Worm (Caenorhabditis elegans): ENCODE results near the gene Y75B8A.32.

ce11 chrIII:12370011-12370506 is 11.7 kb upstream of the Y75B8A.32 start, which contains the start of gene rpt-6:
- TF ChIP-seq ama-1 (optimal IDR thresholded peaks at IDR 0.05) (no peak), ama-1 (GFP tag; optimal IDR thresholded peaks at IDR 0.05) (no peak), repo-1 (tag; optimal IDR thresholded peaks at IDR 0.05) (no peak), hsf-1 (GFP tag; IDR thresholded peaks at IDR 0.05) (no peak), ZK185.1 (tag; optimal IDR thresholded peaks at IDR 0.05; ENCODE audit: poor library complexity, severe bottlenecking) (no peak), ets-4 (GFP tag; optimal IDR thresholded peaks at IDR 0.05) (no peak), tlf-1 (GFP tag; optimal IDR thresholded peaks at IDR 0.05) (no peak), dox-1 (GFP tag; IDR thresholded peaks at IDR 0.05) (no peak), nfya-1 (tag; optimal IDR thresholded peaks at IDR 0.05; ENCODE audit: borderline replicate concordance, insufficient read depth) (no peak), hlh-26 (GFP tag; conservative IDR thresholded peaks at IDR 0.05) (no peak), nhr-90 (tag; optimal IDR thresholded peaks at IDR 0.05) (no peak)
